Worm (Caenorhabditis elegans) whole organism, young adult: ENCODE measurements around the gene Y37D8A.26.

Experiments used
- B0035.1 ChIP-seq: sonication (generic microtip); optimal IDR thresholded peaks from 2 replicates; lab custom pipeline; 2016; ENCODE audit warnings: missing genetic modification characterization, mild to moderate bottlenecking, missing compliant biosample characterization, missing genotype, missing genetic modification reagents
- B0336.3 ChIP-seq: fragments of 200-800 bp; sonication (Bioruptor generic); IDR thresholded peaks from 2 replicates; pipeline ENCODE4 v1.3.6; 2022; ENCODE audit warnings: missing genetic modification characterization, missing compliant biosample characterization
- C17E4.6 ChIP-seq: fragments of 200-800 bp; sonication (Bioruptor generic); IDR thresholded peaks from 2 replicates; pipeline ENCODE4 v1.3.6; 2022; ENCODE audit warnings: missing genetic modification reagents, missing genetic modification characterization, missing compliant biosample characterization
- D2030.7 ChIP-seq: fragments of 200-800 bp; sonication (Bioruptor generic); IDR thresholded peaks from 2 replicates; pipeline ENCODE4 v1.3.6; 2022; ENCODE audit warnings: missing genetic modification reagents, missing genetic modification characterization, missing compliant biosample characterization
- F10E7.11 ChIP-seq: sonication (generic microtip); optimal IDR thresholded peaks from 2 replicates; lab custom pipeline; 2017; ENCODE audit warnings: mild to moderate bottlenecking, missing genetic modification characterization, moderate library complexity, missing compliant biosample characterization
- F39B2.1 ChIP-seq: fragments of 200-800 bp; sonication (Bioruptor generic); IDR thresholded peaks from 2 replicates; pipeline ENCODE4 v1.3.6; 2022; ENCODE audit warnings: missing genetic modification reagents, missing genetic modification characterization, missing compliant biosample characterization
- F52B5.7 ChIP-seq: sonication (generic microtip); optimal IDR thresholded peaks from 2 replicates; lab custom pipeline; 2016; ENCODE audit warnings: mild to moderate bottlenecking, missing genetic modification characterization, missing compliant biosample characterization
- T26A5.8 ChIP-seq: sonication (generic microtip); optimal IDR thresholded peaks from 2 replicates; lab custom pipeline; 2016; ENCODE audit warnings: missing genetic modification characterization, missing compliant biosample characterization
- Y56A3A.18 ChIP-seq: fragments of 200-800 bp; sonication (Bioruptor generic); IDR thresholded peaks from 2 replicates; pipeline ENCODE4 v1.3.6; 2022; ENCODE audit warnings: missing genetic modification reagents, missing genetic modification characterization, missing compliant biosample characterization
- Y67H2A.10 ChIP-seq: fragments of 200-800 bp; sonication (Bioruptor generic); conservative IDR thresholded peaks from 2 replicates; pipeline ENCODE4 v1.3.6; 2022; ENCODE audit warnings: missing genetic modification reagents, missing genetic modification characterization, missing compliant biosample characterization
- akir-1 ChIP-seq: fragments of 200-800 bp; sonication (Bioruptor generic); optimal IDR thresholded peaks from 2 replicates; lab custom pipeline; 2018; ENCODE audit warnings: mild to moderate bottlenecking, missing genetic modification characterization, moderate library complexity, missing compliant biosample characterization
- attf-6 ChIP-seq: fragments of 200-800 bp; sonication (Bioruptor generic); IDR thresholded peaks from 2 replicates; pipeline ENCODE4 v1.3.6; 2022; ENCODE audit warnings: missing genetic modification reagents, missing genetic modification characterization, missing compliant biosample characterization
- bed-2 ChIP-seq: fragments of 200-800 bp; sonication (Bioruptor generic); IDR thresholded peaks from 2 replicates; pipeline ENCODE4 v1.3.6; 2022; ENCODE audit warnings: missing genetic modification reagents, missing genetic modification characterization, missing compliant biosample characterization
- ccch-3 ChIP-seq: fragments of 200-800 bp; sonication (Bioruptor generic); optimal IDR thresholded peaks from 2 replicates; lab custom pipeline; 2018; ENCODE audit warnings: mild to moderate bottlenecking, missing genetic modification characterization, missing compliant biosample characterization
- cebp-2 ChIP-seq: fragments of 200-800 bp; sonication (Bioruptor generic); IDR thresholded peaks from 2 replicates; pipeline ENCODE4 v1.3.6; 2022; ENCODE audit warnings: missing genetic modification characterization, missing compliant biosample characterization
- ceh-100 ChIP-seq: fragments of 200-800 bp; sonication (Bioruptor generic); IDR thresholded peaks from 2 replicates; pipeline ENCODE4 v1.3.6; 2022; ENCODE audit warnings: missing genetic modification reagents, missing genetic modification characterization, missing compliant biosample characterization
- ceh-27 ChIP-seq: fragments of 200-800 bp; sonication (Bioruptor generic); optimal IDR thresholded peaks from 2 replicates; lab custom pipeline; 2018; ENCODE audit warnings: mild to moderate bottlenecking, missing genetic modification characterization, moderate library complexity, missing compliant biosample characterization
- ceh-40 ChIP-seq: fragments of 200-800 bp; sonication (Bioruptor generic); IDR thresholded peaks from 2 replicates; pipeline ENCODE4 v1.3.6; 2022; ENCODE audit warnings: missing genetic modification characterization, missing compliant biosample characterization
- ceh-58 ChIP-seq: fragments of 200-800 bp; sonication (Bioruptor generic); IDR thresholded peaks from 2 replicates; pipeline ENCODE4 v1.3.6; 2022; ENCODE audit warnings: missing genetic modification characterization, missing compliant biosample characterization
- ceh-91 ChIP-seq: fragments of 200-800 bp; sonication (Bioruptor generic); IDR thresholded peaks from 2 replicates; pipeline ENCODE4 v1.3.6; 2022; ENCODE audit warnings: missing genetic modification reagents, missing genetic modification characterization, missing compliant biosample characterization
- die-1 ChIP-seq: sonication (generic microtip); optimal IDR thresholded peaks from 2 replicates; lab custom pipeline; 2016; ENCODE audit warnings: missing genotype, mild to moderate bottlenecking, missing genetic modification characterization, missing compliant biosample characterization
- egrh-3 ChIP-seq: fragments of 200-800 bp; sonication (Bioruptor generic); IDR thresholded peaks from 2 replicates; pipeline ENCODE4 v1.3.6; 2022; ENCODE audit warnings: missing genetic modification reagents, missing genetic modification characterization, missing compliant biosample characterization
- ekl-4 ChIP-seq: fragments of 200-800 bp; sonication (Bioruptor generic); IDR thresholded peaks from 2 replicates; pipeline ENCODE4 v1.3.6; 2022; ENCODE audit warnings: missing genetic modification reagents, missing genetic modification characterization, missing compliant biosample characterization
- fkh-3 ChIP-seq: sonication (generic microtip); optimal IDR thresholded peaks from 2 replicates; lab custom pipeline; 2016; ENCODE audit warnings: mild to moderate bottlenecking, missing genetic modification characterization, missing compliant biosample characterization
- hmg-1.2 ChIP-seq: fragments of 200-800 bp; sonication (Bioruptor generic); IDR thresholded peaks from 2 replicates; pipeline ENCODE4 v1.3.6; 2022; ENCODE audit warnings: missing genetic modification reagents, missing genetic modification characterization, missing compliant biosample characterization
- hsf-1 ChIP-seq: fragments of 200-800 bp; sonication (Bioruptor generic); IDR thresholded peaks from 2 replicates; pipeline ENCODE4 v1.3.6; 2022; ENCODE audit warnings: missing genetic modification reagents, missing genetic modification characterization, missing compliant biosample characterization
- lag-1 ChIP-seq: fragments of 200-800 bp; sonication (Bioruptor generic); IDR thresholded peaks from 2 replicates; pipeline ENCODE4 v1.3.6; 2022; ENCODE audit warnings: missing genetic modification reagents, missing genetic modification characterization, missing compliant biosample characterization
- let-526 ChIP-seq: fragments of 200-800 bp; sonication (Bioruptor generic); IDR thresholded peaks from 2 replicates; pipeline ENCODE4 v1.3.6; 2022; ENCODE audit warnings: missing genetic modification reagents, missing genetic modification characterization, missing compliant biosample characterization
- lin-54 ChIP-seq: fragments of 200-800 bp; sonication (Bioruptor generic); optimal IDR thresholded peaks from 2 replicates; lab custom pipeline; 2018; ENCODE audit warnings: mild to moderate bottlenecking, missing genetic modification characterization, missing compliant biosample characterization
- lsl-1 ChIP-seq: fragments of 200-800 bp; sonication (Bioruptor generic); optimal IDR thresholded peaks from 2 replicates; lab custom pipeline; 2018; ENCODE audit warnings: mild to moderate bottlenecking, missing genetic modification characterization, moderate library complexity, missing compliant biosample characterization
- lsy-27 ChIP-seq: sonication (generic microtip); optimal IDR thresholded peaks from 2 replicates; lab custom pipeline; 2017; ENCODE audit warnings: missing genetic modification characterization, mild to moderate bottlenecking, missing compliant biosample characterization, antibody characterized with exemption, missing genotype, borderline replicate concordance; ENCODE audit not compliant: insufficient read depth
- madf-6 ChIP-seq: fragments of 200-800 bp; sonication (Bioruptor generic); IDR thresholded peaks from 2 replicates; pipeline ENCODE4 v1.3.6; 2022; ENCODE audit warnings: missing genetic modification reagents, missing genetic modification characterization, missing compliant biosample characterization
- mel-28 ChIP-seq: sonication (generic microtip); optimal IDR thresholded peaks from 2 replicates; lab custom pipeline; 2016; ENCODE audit warnings: borderline replicate concordance, mild to moderate bottlenecking, missing genetic modification characterization, missing compliant biosample characterization
- nfya-1 ChIP-seq: sonication (generic microtip); optimal IDR thresholded peaks from 2 replicates; lab custom pipeline; 2017; ENCODE audit warnings: antibody characterized with exemption, missing compliant biosample characterization, missing genetic modification characterization, borderline replicate concordance; ENCODE audit not compliant: insufficient read depth
- nhr-179 ChIP-seq: sonication (generic microtip); optimal IDR thresholded peaks from 2 replicates; lab custom pipeline; 2016; ENCODE audit warnings: mild to moderate bottlenecking, missing genetic modification characterization, missing compliant biosample characterization
- nhr-27 ChIP-seq: fragments of 200-800 bp; sonication (Bioruptor generic); optimal IDR thresholded peaks from 2 replicates; lab custom pipeline; 2018; ENCODE audit warnings: mild to moderate bottlenecking, missing genetic modification characterization, moderate library complexity, missing compliant biosample characterization
- nhr-80 ChIP-seq: sonication (generic microtip); optimal IDR thresholded peaks from 2 replicates; lab custom pipeline; 2016; ENCODE audit warnings: missing genetic modification characterization, missing compliant biosample characterization
- pbrm-1 ChIP-seq: fragments of 200-800 bp; sonication (Bioruptor generic); IDR thresholded peaks from 2 replicates; pipeline ENCODE4 v1.3.6; 2022; ENCODE audit warnings: missing genetic modification reagents, missing genetic modification characterization, missing compliant biosample characterization
- repo-1 ChIP-seq: sonication (generic microtip); optimal IDR thresholded peaks from 2 replicates; lab custom pipeline; 2017; ENCODE audit warnings: mild to moderate bottlenecking, missing genetic modification characterization, missing compliant biosample characterization
- rpc-1 ChIP-seq, 2 experiments: fragments of 150-350 bp in 1 of 2; sonication (generic microtip) in 1 of 2; optimal IDR thresholded peaks; 2 replicates each; lab custom pipeline; 2014 to 2018; ENCODE audit warnings: missing biosample characterization in 1 of 2, missing genetic modification characterization in 1 of 2, missing genetic modification reagents in 1 of 2, missing genotype in 1 of 2
- snpc-1.1 ChIP-seq: sonication (generic microtip); optimal IDR thresholded peaks from 2 replicates; lab custom pipeline; 2017; ENCODE audit warnings: missing genetic modification characterization, mild to moderate bottlenecking, missing compliant biosample characterization, antibody characterized with exemption, moderate library complexity, missing genotype, missing genetic modification reagents; ENCODE audit not compliant: insufficient read depth
- zfh-2 ChIP-seq: fragments of 200-800 bp; sonication (Bioruptor generic); conservative IDR thresholded peaks from 2 replicates; pipeline ENCODE4 v1.3.6; 2022; ENCODE audit warnings: missing genetic modification reagents, missing genetic modification characterization, missing compliant biosample characterization
- zim-3 ChIP-seq: sonication (generic microtip); optimal IDR thresholded peaks from 2 replicates; lab custom pipeline; 2017; ENCODE audit warnings: mild to moderate bottlenecking, missing genetic modification characterization, moderate library complexity, missing compliant biosample characterization
- ztf-22 ChIP-seq: fragments of 200-800 bp; sonication (Bioruptor generic); optimal IDR thresholded peaks from 2 replicates; lab custom pipeline; 2018; ENCODE audit warnings: mild to moderate bottlenecking, missing genetic modification characterization, moderate library complexity, missing compliant biosample characterization
- ztf-26 ChIP-seq: sonication (generic microtip); optimal IDR thresholded peaks from 2 replicates; lab custom pipeline; 2017; ENCODE audit warnings: missing genetic modification characterization, missing compliant biosample characterization
- ztf-28 ChIP-seq: fragments of 200-800 bp; sonication (Bioruptor generic); IDR thresholded peaks from 2 replicates; pipeline ENCODE4 v1.3.6; 2022; ENCODE audit warnings: missing genetic modification reagents, missing genetic modification characterization, missing compliant biosample characterization
- ztf-3 ChIP-seq: fragments of 200-800 bp; sonication (Bioruptor generic); optimal IDR thresholded peaks from 2 replicates; lab custom pipeline; 2018; ENCODE audit warnings: mild to moderate bottlenecking, missing genetic modification characterization, missing compliant biosample characterization

The Y37D8A.26 gene

ce11 chrIII:12904987-12905541 is 48.5 kb upstream of the Y37D8A.26 start, which contains the start of gene cox-5A (continued):
- TF ChIP-seq ztf-26 (tag; lab: Kevin White, UChicago): peak; percentile 98
- peak; percentile 80 for TF ChIP-seq attf-6 (GFP tag; lab: Robert Waterston, UW)
- TF ChIP-seq lag-1 (GFP tag; lab: Robert Waterston, UW): peak; percentile 76; the same call in 1 of the 2 replicates
- TF ChIP-seq ceh-58 (GFP tag; lab: Robert Waterston, UW): peak; percentile 78; the same call in 1 of the 2 replicates
- TF ChIP-seq snpc-1.1 (tag; lab: Kevin White, UChicago): peak; percentile 90
- peak; percentile 86 for TF ChIP-seq hsf-1
- TF ChIP-seq hmg-1.2 (GFP tag; lab: Robert Waterston, UW): peak; percentile 92
- peak; percentile 92 for TF ChIP-seq ceh-100 (GFP tag; lab: Robert Waterston, UW)
- TF ChIP-seq lin-54 (GFP tag; lab: Kevin White, UChicago): peak; percentile 100
- peak; percentile 74 for TF ChIP-seq ztf-28 (GFP tag; lab: Robert Waterston, UW)
- TF ChIP-seq fkh-3 (tag; lab: Kevin White, UChicago): no peak
- peak; percentile 99 for TF ChIP-seq lsl-1 (GFP tag; lab: Kevin White, UChicago)
- TF ChIP-seq ccch-3: no peak
- TF ChIP-seq F52B5.7 (tag; lab: Kevin White, UChicago): peak; percentile 88
- TF ChIP-seq zim-3 (tag; lab: Kevin White, UChicago): peak; percentile 81
- TF ChIP-seq nhr-179 (tag; lab: Kevin White, UChicago): no peak
- no peak for TF ChIP-seq akir-1 (GFP tag; lab: Kevin White, UChicago)
- peak; percentile 66; the same call in 1 of the 2 replicates for TF ChIP-seq egrh-3 (GFP tag; lab: Robert Waterston, UW)
- peak; percentile 91 for TF ChIP-seq nhr-80 (tag; lab: Kevin White, UChicago)
- TF ChIP-seq bed-2 (GFP tag; lab: Robert Waterston, UW): peak; percentile 79
- TF ChIP-seq B0035.1 (tag; lab: Kevin White, UChicago): peak; percentile 93
- TF ChIP-seq ceh-40: 0 out of 2 replicates have a peak, but pooled peaks have one; percentile 69
- TF ChIP-seq ceh-91 (GFP tag; lab: Robert Waterston, UW): peak; percentile 90
- peak; percentile 94 for TF ChIP-seq Y56A3A.18 (GFP tag; lab: Robert Waterston, UW)
- peak; percentile 97 for TF ChIP-seq madf-6 (GFP tag; lab: Robert Waterston, UW)
- peak; percentile 99 for TF ChIP-seq ceh-27 (GFP tag; lab: Kevin White, UChicago)
- TF ChIP-seq D2030.7 (GFP tag; lab: Robert Waterston, UW): peak; percentile 94
- TF ChIP-seq nhr-27: peak; percentile 63
- TF ChIP-seq zfh-2 (GFP tag; lab: Robert Waterston, UW): peak; percentile 90
- TF ChIP-seq B0336.3 (GFP tag; lab: Robert Waterston, UW): peak; percentile 99
- TF ChIP-seq pbrm-1 (GFP tag; lab: Robert Waterston, UW): peak; percentile 99
- TF ChIP-seq die-1 (tag; lab: Kevin White, UChicago): peak; percentile 62
- peak; percentile 76 for TF ChIP-seq ztf-22 (GFP tag; lab: Kevin White, UChicago)
- peak; percentile 90 for TF ChIP-seq F10E7.11
- TF ChIP-seq F39B2.1 (GFP tag; lab: Robert Waterston, UW): peak; percentile 82; the same call in 1 of the 2 replicates
- peak; percentile 96 for TF ChIP-seq let-526 (GFP tag; lab: Robert Waterston, UW)
- TF ChIP-seq ekl-4 (GFP tag; lab: Robert Waterston, UW): peak; percentile 99
- TF ChIP-seq cebp-2 (GFP tag; lab: Robert Waterston, UW): 0 out of 2 replicates have a peak, but pooled peaks have one; percentile 50
- peak; percentile 95 for TF ChIP-seq ztf-3 (GFP tag; lab: Kevin White, UChicago)
- peak; percentile 99 for TF ChIP-seq repo-1 (tag; lab: Kevin White, UChicago)
- TF ChIP-seq mel-28 (tag; lab: Kevin White, UChicago): peak; percentile 90
- TF ChIP-seq T26A5.8 (tag; lab: Kevin White, UChicago): peak; percentile 71
- TF ChIP-seq C17E4.6 (GFP tag; lab: Robert Waterston, UW): peak; percentile 96
- TF ChIP-seq Y67H2A.10 (GFP tag; lab: Robert Waterston, UW): peak; percentile 90
- TF ChIP-seq lsy-27 (tag; lab: Kevin White, UChicago): no peak
- TF ChIP-seq rpc-1 (optimal IDR thresholded peaks at IDR 0.05; lab: Kevin White, UChicago): peak; percentile 38
- TF ChIP-seq rpc-1 (tag; optimal IDR thresholded peaks at IDR 0.05; lab: Kevin White, UChicago): no peak
- no peak for TF ChIP-seq nfya-1 (tag; lab: Kevin White, UChicago)
